Worm (Caenorhabditis elegans) whole organism, late embryonic: ENCODE measurements around the gene F18G5.6.

Experiments
- F13H6.1 ChIP-seq: sonication (generic microtip); optimal IDR thresholded peaks from 2 replicates; lab custom pipeline; 2016; ENCODE audit warnings: missing genetic modification characterization, missing compliant biosample characterization
- K09A11.1 ChIP-seq: sonication (generic microtip); optimal IDR thresholded peaks from 2 replicates; lab custom pipeline; 2017; ENCODE audit warnings: antibody characterized with exemption, mild to moderate bottlenecking, missing genetic modification characterization, missing compliant biosample characterization; ENCODE audit not compliant: insufficient read depth
- T23F11.4 ChIP-seq: fragments of 200-800 bp; sonication (Bioruptor generic); optimal IDR thresholded peaks from 2 replicates; lab custom pipeline; 2018; ENCODE audit warnings: mild to moderate bottlenecking, missing genetic modification characterization, missing compliant biosample characterization
- Y22D7AL.16 ChIP-seq: sonication (generic microtip); optimal IDR thresholded peaks from 2 replicates; lab custom pipeline; 2016; ENCODE audit warnings: missing genetic modification characterization, missing compliant biosample characterization
- ama-1 ChIP-seq: fragments of 150-350 bp; optimal IDR thresholded peaks from 2 replicates; lab custom pipeline; 2014
- ceh-14 ChIP-seq: sonication (generic microtip); optimal IDR thresholded peaks from 2 replicates; lab custom pipeline; 2016; ENCODE audit warnings: missing genotype, missing genetic modification characterization, missing compliant biosample characterization
- ceh-18 ChIP-seq: sonication (generic microtip); optimal IDR thresholded peaks from 2 replicates; lab custom pipeline; 2016; ENCODE audit warnings: missing genetic modification characterization, missing compliant biosample characterization
- ceh-19 ChIP-seq: fragments of 200-800 bp; sonication (Bioruptor generic); optimal IDR thresholded peaks from 2 replicates; lab custom pipeline; 2018; ENCODE audit warnings: mild to moderate bottlenecking, missing genetic modification characterization, missing compliant biosample characterization
- ceh-2 ChIP-seq: sonication (generic microtip); optimal IDR thresholded peaks from 2 replicates; lab custom pipeline; 2016; ENCODE audit warnings: missing genotype, missing genetic modification characterization, missing compliant biosample characterization
- ceh-22 ChIP-seq: sonication (generic microtip); optimal IDR thresholded peaks from 2 replicates; lab custom pipeline; 2017; ENCODE audit warnings: missing biosample characterization, missing genetic modification characterization
- ceh-30 ChIP-seq: fragments of 150-350 bp; optimal IDR thresholded peaks from 2 replicates; lab custom pipeline; 2014; ENCODE audit warnings: missing biosample characterization, missing genetic modification characterization
- ceh-31 ChIP-seq: sonication (generic microtip); optimal IDR thresholded peaks from 2 replicates; lab custom pipeline; 2016; ENCODE audit warnings: missing genetic modification characterization, missing compliant biosample characterization
- ceh-45 ChIP-seq: fragments of 200-800 bp; sonication (Bioruptor generic); IDR thresholded peaks from 2 replicates; pipeline ENCODE4 v1.3.6; 2022; ENCODE audit warnings: missing genetic modification reagents, missing genetic modification characterization, missing compliant biosample characterization
- ceh-48 ChIP-seq: sonication (generic microtip); optimal IDR thresholded peaks from 2 replicates; lab custom pipeline; 2016; ENCODE audit warnings: missing genetic modification characterization, inconsistent platforms, missing compliant biosample characterization
- ceh-6 ChIP-seq: fragments of 200-800 bp; sonication (Bioruptor generic); optimal IDR thresholded peaks from 2 replicates; lab custom pipeline; 2018; ENCODE audit warnings: mild to moderate bottlenecking, missing genetic modification characterization, missing compliant biosample characterization
- ceh-9 ChIP-seq: sonication (generic microtip); optimal IDR thresholded peaks from 2 replicates; lab custom pipeline; 2016; ENCODE audit warnings: mild to moderate bottlenecking, missing genetic modification characterization, inconsistent platforms, missing compliant biosample characterization
- che-1 ChIP-seq: sonication (generic microtip); optimal IDR thresholded peaks from 2 replicates; lab custom pipeline; 2016; ENCODE audit warnings: mild to moderate bottlenecking, missing genetic modification characterization, missing compliant biosample characterization
- dve-1 ChIP-seq: sonication (generic microtip); optimal IDR thresholded peaks from 2 replicates; lab custom pipeline; 2017; ENCODE audit warnings: antibody characterized with exemption, mild to moderate bottlenecking, missing genetic modification characterization, missing compliant biosample characterization
- elt-2 ChIP-seq: sonication (generic microtip); optimal IDR thresholded peaks from 2 replicates; lab custom pipeline; 2016; ENCODE audit warnings: missing genetic modification reagents, missing genetic modification characterization, missing compliant biosample characterization
- elt-4 ChIP-seq: sonication (generic microtip); optimal IDR thresholded peaks from 2 replicates; lab custom pipeline; 2016; ENCODE audit warnings: missing genetic modification characterization, missing compliant biosample characterization
- ets-4 ChIP-seq: sonication (generic microtip); optimal IDR thresholded peaks from 2 replicates; lab custom pipeline; 2016; ENCODE audit warnings: missing genetic modification characterization, missing compliant biosample characterization
- fax-1 ChIP-seq: sonication (generic microtip); optimal IDR thresholded peaks from 2 replicates; lab custom pipeline; 2016; ENCODE audit warnings: missing genotype, missing genetic modification characterization, missing compliant biosample characterization
- gmeb-2 ChIP-seq: sonication (generic microtip); optimal IDR thresholded peaks from 2 replicates; lab custom pipeline; 2016; ENCODE audit warnings: missing genetic modification characterization, inconsistent platforms, missing compliant biosample characterization
- hlh-15 ChIP-seq: sonication (generic microtip); optimal IDR thresholded peaks from 2 replicates; lab custom pipeline; 2016; ENCODE audit warnings: missing genetic modification characterization, missing compliant biosample characterization
- hlh-8 ChIP-seq: sonication (generic microtip); optimal IDR thresholded peaks from 2 replicates; lab custom pipeline; 2016; ENCODE audit warnings: missing genotype, missing genetic modification characterization, missing compliant biosample characterization
- lin-11 ChIP-seq: fragments of 200-800 bp; sonication (Bioruptor generic); optimal IDR thresholded peaks from 2 replicates; lab custom pipeline; 2018; ENCODE audit warnings: mild to moderate bottlenecking, missing genetic modification characterization, missing compliant biosample characterization
- madf-2 ChIP-seq: sonication (generic microtip); optimal IDR thresholded peaks from 2 replicates; lab custom pipeline; 2017; ENCODE audit warnings: missing genetic modification characterization, missing compliant biosample characterization
- mec-3 ChIP-seq: sonication (generic microtip); optimal IDR thresholded peaks from 2 replicates; lab custom pipeline; 2016; ENCODE audit warnings: borderline replicate concordance, missing genetic modification characterization, missing compliant biosample characterization
- nhr-11 ChIP-seq: fragments of 150-350 bp; optimal IDR thresholded peaks from 2 replicates; lab custom pipeline; 2014; ENCODE audit warnings: missing biosample characterization, missing genetic modification characterization
- odd-2 ChIP-seq: sonication (generic microtip); optimal IDR thresholded peaks from 2 replicates; lab custom pipeline; 2017; ENCODE audit warnings: antibody characterized with exemption, mild to moderate bottlenecking, missing genetic modification characterization, missing compliant biosample characterization
- pag-3 ChIP-seq: sonication (generic microtip); optimal IDR thresholded peaks from 2 replicates; lab custom pipeline; 2016; ENCODE audit warnings: missing compliant biosample characterization, missing genetic modification characterization, borderline replicate concordance
- pat-9 ChIP-seq: fragments of 200-800 bp; sonication (Bioruptor generic); optimal IDR thresholded peaks from 2 replicates; lab custom pipeline; 2018; ENCODE audit warnings: mild to moderate bottlenecking, missing genetic modification characterization, moderate library complexity, missing compliant biosample characterization
- pax-1 ChIP-seq: fragments of 150-350 bp; optimal IDR thresholded peaks from 2 replicates; lab custom pipeline; 2014; ENCODE audit warnings: missing biosample characterization, missing genetic modification characterization
- pha-2 ChIP-seq: sonication (generic microtip); optimal IDR thresholded peaks from 2 replicates; lab custom pipeline; 2017; ENCODE audit warnings: mild to moderate bottlenecking, missing genetic modification characterization, missing compliant biosample characterization
- pqm-1 ChIP-seq: sonication (generic microtip); optimal IDR thresholded peaks from 2 replicates; lab custom pipeline; 2016; ENCODE audit warnings: missing genetic modification characterization, missing compliant biosample characterization
- pros-1 ChIP-seq: fragments of 150-350 bp; optimal IDR thresholded peaks from 2 replicates; lab custom pipeline; 2014; ENCODE audit warnings: missing biosample characterization, missing genetic modification reagents, missing genetic modification characterization
- ref-2 ChIP-seq: sonication (generic microtip); optimal IDR thresholded peaks from 2 replicates; lab custom pipeline; 2016; ENCODE audit warnings: missing genetic modification characterization, missing compliant biosample characterization
- rnt-1 ChIP-seq: sonication (generic microtip); optimal IDR thresholded peaks from 2 replicates; lab custom pipeline; 2016; ENCODE audit warnings: missing genetic modification characterization, missing compliant biosample characterization
- sdc-2 ChIP-seq: sonication (generic microtip); optimal IDR thresholded peaks from 2 replicates; lab custom pipeline; 2016; ENCODE audit warnings: missing genotype, missing genetic modification characterization, missing compliant biosample characterization
- sox-4 ChIP-seq: sonication (generic microtip); optimal IDR thresholded peaks from 2 replicates; lab custom pipeline; 2017; ENCODE audit warnings: mild to moderate bottlenecking, missing genetic modification characterization, inconsistent platforms, missing compliant biosample characterization
- tbx-2 ChIP-seq: sonication (generic microtip); optimal IDR thresholded peaks from 2 replicates; lab custom pipeline; 2016; ENCODE audit warnings: missing genetic modification characterization, missing compliant biosample characterization
- ttx-3 ChIP-seq: sonication (generic microtip); optimal IDR thresholded peaks from 2 replicates; lab custom pipeline; 2016; ENCODE audit warnings: missing genetic modification reagents, missing genetic modification characterization, missing compliant biosample characterization
- unc-3 ChIP-seq, 2 experiments: fragments of 200-800 bp in 1 of 2; sonication (Bioruptor generic) in 1 of 2; sonication (generic microtip) in 1 of 2; conservative IDR thresholded peaks in 1 of 2; optimal IDR thresholded peaks in 1 of 2; 2 replicates each; pipeline versions ENCODE4 v1.3.6 to Lab custom; 2016 to 2022; ENCODE audit warnings: missing compliant biosample characterization in 2 of 2, missing genetic modification characterization in 2 of 2, missing genetic modification reagents in 1 of 2
- unc-42 ChIP-seq: sonication (generic microtip); optimal IDR thresholded peaks from 2 replicates; lab custom pipeline; 2016; ENCODE audit warnings: missing genotype, missing genetic modification characterization, missing compliant biosample characterization
- unc-55 ChIP-seq: sonication (generic microtip); optimal IDR thresholded peaks from 2 replicates; lab custom pipeline; 2017; ENCODE audit warnings: missing biosample characterization, missing genetic modification reagents, missing genetic modification characterization
- unc-86 ChIP-seq: sonication (generic microtip); optimal IDR thresholded peaks from 2 replicates; lab custom pipeline; 2016; ENCODE audit warnings: missing genetic modification characterization, missing compliant biosample characterization
- zip-5 ChIP-seq: sonication (generic microtip); optimal IDR thresholded peaks from 2 replicates; lab custom pipeline; 2016; ENCODE audit warnings: missing genetic modification characterization, missing compliant biosample characterization

The F18G5.6 gene

DNA sequence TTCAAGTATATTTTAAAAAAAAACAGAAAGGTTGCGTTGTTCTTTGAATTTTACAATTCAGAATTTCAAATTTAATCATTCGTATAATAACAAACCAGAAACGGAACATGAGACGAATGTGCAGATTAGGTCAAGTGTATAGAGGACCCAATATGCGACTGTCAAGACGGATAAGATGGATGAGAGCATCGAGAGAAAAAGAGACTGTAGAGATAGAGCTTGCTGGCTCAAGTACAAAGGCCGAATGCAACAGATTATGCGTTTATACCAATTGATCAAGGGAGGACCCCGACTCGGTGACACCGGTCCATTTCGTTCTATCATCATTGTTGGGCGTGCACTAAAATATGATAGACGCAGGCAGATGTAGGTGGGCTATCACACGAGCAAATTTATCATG is 33.8 kb downstream of the F18G5.6 start:
- TF ChIP-seq ceh-48 (tag; lab: Kevin White, UChicago), result no peak
- no peak for TF ChIP-seq mec-3 (tag; lab: Kevin White, UChicago)
- no peak for TF ChIP-seq ceh-45 (GFP tag; lab: Robert Waterston, UW)
- no peak for TF ChIP-seq unc-3 (GFP tag; conservative IDR thresholded peaks at IDR 0.05; lab: Robert Waterston, UW)
- TF ChIP-seq unc-3 (tag; optimal IDR thresholded peaks at IDR 0.05; lab: Kevin White, UChicago), result no peak
- no peak for TF ChIP-seq unc-86 (tag; lab: Kevin White, UChicago)
- TF ChIP-seq, all 69 proteins: peak for 0

- no peak for TF ChIP-seq F13H6.1 (tag; lab: Kevin White, UChicago)
- TF ChIP-seq unc-55 (GFP tag; lab: Kevin White, UChicago), result peak; percentile 19
- peak; percentile 73 for TF ChIP-seq rnt-1 (tag; lab: Kevin White, UChicago)
Measured at ce11 chrX:9228441-9228840, 35.7 kb downstream of the F18G5.6 start.

DNA sequence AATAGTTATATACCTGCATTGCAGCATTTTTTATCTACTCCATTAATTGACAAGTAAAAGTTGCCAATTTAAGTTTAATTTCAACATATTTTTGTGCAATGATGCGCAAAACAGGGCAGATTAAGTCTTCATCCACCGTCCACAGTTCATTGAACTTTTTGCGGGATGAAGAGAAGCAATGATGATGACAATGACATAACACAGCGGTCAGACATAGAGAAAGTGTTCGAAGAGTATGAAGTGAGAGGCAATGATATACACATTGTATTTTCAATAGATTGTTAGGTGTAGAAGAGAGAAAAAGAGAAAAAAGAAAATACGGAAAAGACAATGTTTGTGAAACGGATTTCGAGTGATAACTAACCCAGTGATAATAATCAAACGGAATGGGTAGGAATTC is 37.2 kb downstream of the F18G5.6 start:
- no peak for TF ChIP-seq pag-3 (tag; lab: Kevin White, UChicago)
- no peak for TF ChIP-seq dve-1
- no peak for TF ChIP-seq pat-9 (tag; lab: Kevin White, UChicago)

DNA sequence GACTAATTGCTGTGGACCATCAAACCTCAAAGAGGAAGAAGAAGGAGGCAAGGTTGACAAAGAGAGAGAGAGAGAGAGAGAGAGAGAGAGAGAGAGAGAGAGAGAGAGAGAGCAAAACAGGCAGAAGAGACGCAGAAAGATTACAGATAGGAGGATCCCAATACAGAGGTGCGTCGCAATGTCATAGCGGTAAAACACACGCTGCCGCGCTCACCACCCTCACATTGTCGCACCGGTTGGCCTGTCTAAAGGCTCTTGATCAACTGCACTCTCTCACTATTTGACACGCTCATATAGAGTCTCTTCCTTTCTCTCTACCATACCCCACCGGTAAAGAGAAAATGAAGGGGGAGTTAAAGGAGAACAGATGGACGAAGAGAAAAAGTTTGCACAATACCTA is 38.9 kb downstream of the F18G5.6 start:
- TF ChIP-seq pax-1, result peak; percentile 1
- no peak for TF ChIP-seq Y22D7AL.16
- no peak for TF ChIP-seq pqm-1 (tag; lab: Kevin White, UChicago)
- peak; percentile 60 for TF ChIP-seq pha-2 (tag; lab: Kevin White, UChicago)
- TF ChIP-seq K09A11.1 (tag; lab: Kevin White, UChicago), result no peak
- TF ChIP-seq lin-11 (tag; lab: Kevin White, UChicago), result no peak
- TF ChIP-seq hlh-15, result no peak
- no peak for TF ChIP-seq elt-4 (tag; lab: Kevin White, UChicago)
- no peak for TF ChIP-seq pat-9 (tag; lab: Kevin White, UChicago)
- TF ChIP-seq che-1 (tag; lab: Kevin White, UChicago), result peak; percentile 60
- TF ChIP-seq ets-4 (tag; lab: Kevin White, UChicago), result no peak
- TF ChIP-seq tbx-2 (tag; lab: Kevin White, UChicago), result peak; percentile 62
- peak; percentile 61 for TF ChIP-seq ceh-31 (tag; lab: Kevin White, UChicago)
- no peak for TF ChIP-seq ceh-30 (tag; lab: Kevin White, UChicago)
- TF ChIP-seq elt-2, result peak; percentile 57
- TF ChIP-seq ceh-14 (tag; lab: Kevin White, UChicago), result no peak
- TF ChIP-seq gmeb-2, result no peak
- TF ChIP-seq fax-1, result no peak
- no peak for TF ChIP-seq ceh-9
- peak; percentile 1 for TF ChIP-seq ceh-19 (GFP tag; lab: Kevin White, UChicago)
- TF ChIP-seq ceh-6 (GFP tag; lab: Kevin White, UChicago), result no peak
- TF ChIP-seq sox-4 (tag; lab: Kevin White, UChicago), result no peak
- no peak for TF ChIP-seq ama-1
- peak; percentile 52 for TF ChIP-seq ref-2 (tag; lab: Kevin White, UChicago)
- no peak for TF ChIP-seq unc-42 (tag; lab: Kevin White, UChicago)
- TF ChIP-seq nhr-11 (tag; lab: Kevin White, UChicago), result no peak
- no peak for TF ChIP-seq odd-2 (tag; lab: Kevin White, UChicago)
- peak; percentile 73 for TF ChIP-seq sdc-2 (tag; lab: Kevin White, UChicago)
- no peak for TF ChIP-seq pros-1 (tag; lab: Kevin White, UChicago)
- no peak for TF ChIP-seq pag-3 (tag; lab: Kevin White, UChicago)
- peak; percentile 32 for TF ChIP-seq unc-55 (GFP tag; lab: Kevin White, UChicago)
- no peak for TF ChIP-seq ceh-2 (tag; lab: Kevin White, UChicago)
- peak; percentile 11 for TF ChIP-seq ceh-18 (tag; lab: Kevin White, UChicago)
- TF ChIP-seq T23F11.4 (GFP tag; lab: Kevin White, UChicago), result peak; percentile 18
- no peak for TF ChIP-seq hlh-8 (tag; lab: Kevin White, UChicago)
- TF ChIP-seq madf-2 (tag; lab: Kevin White, UChicago), result no peak
- no peak for TF ChIP-seq ceh-22 (tag; lab: Kevin White, UChicago)
- TF ChIP-seq zip-5, result no peak
- TF ChIP-seq F13H6.1 (tag; lab: Kevin White, UChicago), result no peak
- TF ChIP-seq ttx-3, result no peak
